Fruit fly (Drosophila melanogaster) Kc167 (cell line): Measurements from ENCODE around the gene wap.

Source experiments
- Myc ChIP-seq: fragments of >200 bp; optimal IDR thresholded peaks from 2 replicates; lab custom pipeline; 2017; ENCODE audit warnings: missing external identifiers
- Sin3A ChIP-seq: fragments of >200 bp; optimal IDR thresholded peaks from 2 replicates; lab custom pipeline; 2018; ENCODE audit warnings: missing external identifiers
- h ChIP-seq: fragments of >200 bp; optimal IDR thresholded peaks from 3 replicates; lab custom pipeline; 2018; ENCODE audit warnings: missing external identifiers
- insv ChIP-seq: fragments of >200 bp; optimal IDR thresholded peaks from 3 replicates; lab custom pipeline; 2018; ENCODE audit warnings: missing external identifiers
- psq ChIP-seq: fragments of >200 bp; optimal IDR thresholded peaks from 2 replicates; lab custom pipeline; 2017; ENCODE audit warnings: missing external identifiers
- ttk ChIP-seq: sonication (Bioruptor generic); optimal IDR thresholded peaks from 2 replicates; lab custom pipeline; 2017; ENCODE audit warnings: missing external identifiers

The wap gene

DNA sequence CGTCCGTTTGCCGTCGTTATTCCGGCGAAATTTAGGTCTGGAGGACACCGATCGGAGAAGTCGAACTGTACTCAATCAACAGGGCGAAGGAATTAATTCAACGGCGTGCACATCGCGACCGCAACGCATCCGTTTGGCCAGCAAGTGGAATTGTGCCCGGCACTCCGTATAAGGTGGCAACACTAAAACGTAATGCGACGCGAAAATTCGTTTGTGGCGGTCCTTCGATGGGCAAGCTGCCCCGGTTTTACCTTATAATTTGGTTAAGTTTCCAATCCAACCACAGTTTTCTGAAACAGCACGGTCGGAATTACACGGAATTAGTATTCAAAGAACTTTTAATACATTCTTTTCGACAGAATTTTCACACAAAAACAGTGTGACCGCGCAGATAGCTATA, at the start of gene wap:
wap (minus strand) TSS at position 400 of the 400 bp plus-strand sequence.
- TF ChIP-seq Myc (lab: Kevin White, UChicago): no peak

DNA sequence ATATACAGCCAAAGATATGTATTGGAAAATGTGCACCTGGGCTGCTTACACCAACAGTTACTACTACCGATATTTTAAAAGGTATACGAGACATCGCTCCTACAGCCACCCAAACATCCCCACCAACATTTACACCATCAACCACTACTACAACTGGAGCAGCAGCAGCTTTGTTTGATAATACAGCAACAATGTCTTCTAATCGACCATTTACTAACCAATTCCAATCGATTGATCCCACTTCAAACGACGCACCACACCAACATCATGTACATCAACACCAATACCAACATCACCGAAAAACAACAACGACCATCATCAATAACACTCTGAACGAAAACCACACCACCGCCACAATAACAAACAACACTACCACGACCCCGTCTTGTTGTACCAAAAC, 47.0 kb upstream of the wap start:
- TF ChIP-seq Myc (lab: Kevin White, UChicago) (no peak), psq (lab: Kevin White, UChicago) (no peak), Sin3A (lab: Kevin White, UChicago) (no peak), ttk (no peak), insv (lab: Kevin White, UChicago) (no peak), h (lab: Kevin White, UChicago) (no peak)

DNA sequence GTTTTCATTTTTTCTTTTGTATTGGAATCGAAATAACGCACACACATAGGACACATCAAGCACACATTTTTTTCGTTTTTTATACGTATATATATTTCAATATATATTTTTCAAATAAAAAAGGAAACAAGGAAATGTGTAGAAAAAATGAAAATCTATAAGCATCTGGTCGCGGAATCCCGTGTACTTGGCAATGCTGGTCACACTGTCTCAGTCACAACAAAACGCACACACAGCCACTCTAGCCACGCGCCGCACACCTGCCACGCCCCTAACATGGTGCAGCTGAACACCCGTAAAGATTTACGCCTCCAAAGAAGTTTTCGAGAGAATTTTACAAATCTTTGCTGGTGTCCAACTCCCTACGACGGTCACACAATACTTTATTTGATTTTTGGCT, 44.3 kb upstream of the wap start:
- TF ChIP-seq Myc (lab: Kevin White, UChicago): no peak
- no peak for TF ChIP-seq h (lab: Kevin White, UChicago)
- TF ChIP-seq psq (lab: Kevin White, UChicago): no peak

DNA sequence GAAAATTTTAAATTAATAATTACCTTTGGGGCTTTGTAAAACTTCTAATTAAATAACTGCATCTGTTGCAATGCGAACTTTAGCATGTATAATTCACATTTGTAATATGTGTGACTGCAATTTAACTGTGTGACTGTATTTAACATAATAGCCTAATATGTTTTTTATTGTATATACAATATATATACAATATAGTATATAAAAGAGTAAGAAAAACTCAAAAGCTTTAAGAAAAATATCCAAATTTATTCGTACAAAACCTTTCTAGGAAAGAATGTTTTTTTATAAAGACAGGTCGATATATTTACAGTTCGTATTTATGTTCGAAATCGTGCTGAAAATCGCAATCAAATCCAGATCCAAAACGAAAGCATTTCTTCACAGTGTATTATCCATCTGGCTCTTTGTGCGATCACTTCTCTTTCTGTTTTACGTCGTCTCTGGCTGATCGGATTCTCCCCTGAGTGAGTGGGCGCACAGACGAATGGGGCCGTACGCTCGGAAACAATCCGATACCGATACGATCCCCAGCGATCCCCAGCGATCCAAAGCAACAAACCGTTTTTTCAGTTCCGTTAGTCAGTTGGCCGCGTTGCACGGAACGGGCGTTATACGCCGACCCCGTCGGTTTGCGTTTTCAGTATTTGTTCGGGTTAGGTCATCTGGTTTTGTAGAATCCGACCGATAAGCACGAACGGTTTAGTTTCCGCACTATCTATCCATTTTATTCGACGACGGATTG, 36.0 kb upstream of the wap start:
- no peak for TF ChIP-seq Myc (lab: Kevin White, UChicago)
- no peak for TF ChIP-seq Sin3A (lab: Kevin White, UChicago)
- no peak for TF ChIP-seq insv (lab: Kevin White, UChicago)
- no peak for TF ChIP-seq psq (lab: Kevin White, UChicago)
- no peak for TF ChIP-seq ttk
- no peak for TF ChIP-seq h (lab: Kevin White, UChicago)

DNA sequence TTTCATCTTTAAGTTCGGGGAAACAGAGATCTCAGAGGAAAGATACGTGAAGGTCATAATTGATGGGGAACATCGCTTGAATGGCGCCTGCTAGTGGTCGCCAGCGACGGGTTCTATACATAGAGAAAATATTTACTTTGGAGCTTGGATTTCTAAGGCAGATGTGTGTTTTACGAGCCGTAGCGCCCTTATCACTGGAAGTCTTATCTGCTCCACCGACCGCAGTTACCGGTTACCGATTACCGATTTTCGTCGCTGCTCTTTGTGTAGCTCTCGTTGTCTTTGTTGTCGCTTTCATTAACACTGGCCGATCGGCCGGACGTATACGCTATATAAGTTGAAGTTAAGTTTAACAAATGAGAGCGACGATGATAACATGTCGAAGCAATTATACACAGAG, 35.4 kb upstream of the wap start:
- TF ChIP-seq insv (lab: Kevin White, UChicago): no peak
- TF ChIP-seq psq (lab: Kevin White, UChicago): no peak
- TF ChIP-seq ttk: no peak

DNA sequence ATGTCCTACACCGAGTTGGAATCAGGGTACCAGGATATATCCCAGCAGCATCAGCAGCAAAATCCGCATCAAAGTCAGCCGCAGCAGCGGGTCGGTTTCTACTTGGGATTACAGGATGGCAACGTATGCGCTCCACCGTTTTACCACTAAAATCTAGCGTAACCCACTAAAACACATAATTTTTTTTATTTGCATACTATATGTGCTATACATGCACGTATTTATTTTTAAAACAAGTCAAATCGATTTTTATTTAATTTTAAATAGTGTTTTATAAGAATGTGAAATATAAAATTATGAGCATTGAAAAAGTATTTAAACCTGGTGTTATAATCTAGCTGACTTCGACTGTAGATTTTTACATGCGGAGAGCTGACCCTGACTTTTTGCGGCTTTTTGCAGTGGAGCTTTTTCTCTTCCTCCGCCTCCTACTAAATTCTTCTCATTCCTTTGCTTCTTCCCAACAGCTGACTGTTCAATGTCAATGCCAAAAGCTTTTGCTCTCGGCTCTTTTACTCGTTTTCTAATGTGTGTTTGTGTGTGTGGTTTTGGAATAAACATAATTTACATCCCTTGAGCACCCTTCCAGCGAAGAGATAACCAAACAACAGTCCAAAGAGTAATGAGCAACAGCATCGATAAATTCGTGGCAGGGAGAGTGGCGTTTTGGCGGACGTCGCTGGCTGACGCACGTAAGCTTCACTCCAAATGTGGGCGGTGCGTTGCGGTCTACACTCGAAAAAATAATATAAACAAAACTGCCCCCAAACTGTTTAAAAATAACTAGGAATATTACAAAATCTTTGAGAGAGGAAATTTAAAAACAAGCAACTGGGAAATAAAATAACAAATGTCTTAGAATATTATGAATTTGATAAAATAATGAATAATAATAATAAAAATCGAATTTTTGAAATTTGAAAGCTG, 32.7 kb upstream of the wap start:
- TF ChIP-seq Sin3A (lab: Kevin White, UChicago): no peak
- no peak for TF ChIP-seq h (lab: Kevin White, UChicago)
- no peak for TF ChIP-seq insv (lab: Kevin White, UChicago)
- no peak for TF ChIP-seq Myc (lab: Kevin White, UChicago)
- TF ChIP-seq psq (lab: Kevin White, UChicago): no peak
- no peak for TF ChIP-seq ttk

DNA sequence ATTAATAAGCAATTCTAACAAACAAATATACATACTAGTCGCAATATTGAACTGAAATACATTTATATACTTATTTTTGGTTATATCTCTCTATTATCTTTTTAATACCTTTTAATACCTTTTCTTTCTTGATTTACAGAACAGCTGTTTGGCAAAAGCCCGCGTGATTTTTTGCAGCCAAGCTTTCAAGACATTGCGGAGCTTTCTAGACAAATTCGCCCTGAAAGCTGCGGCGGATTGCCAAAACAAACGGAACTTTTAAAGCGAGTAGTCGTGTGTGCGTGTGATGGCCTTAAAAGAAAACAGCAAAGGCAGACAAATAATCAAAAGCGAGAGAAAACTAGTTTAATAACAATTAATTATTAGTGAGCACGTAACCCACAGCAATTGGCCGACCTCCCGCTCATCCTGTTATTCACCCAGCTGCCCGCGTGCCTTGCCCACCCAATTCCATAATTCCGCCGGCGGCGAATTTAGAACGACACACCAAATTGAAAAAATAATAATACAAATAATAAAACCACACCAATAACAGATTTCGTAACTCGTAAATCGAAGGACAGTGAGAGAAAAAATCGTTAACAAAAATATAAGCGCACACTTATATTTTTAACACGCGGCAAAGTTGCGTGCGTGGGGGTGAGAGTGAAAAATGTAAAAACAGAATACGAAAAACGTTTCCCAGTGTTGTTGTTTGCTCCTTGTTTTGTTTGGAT, 31.9 kb upstream of the wap start:
- no peak for TF ChIP-seq h (lab: Kevin White, UChicago)
- TF ChIP-seq Sin3A (lab: Kevin White, UChicago): no peak
- TF ChIP-seq ttk: no peak
- TF ChIP-seq insv (lab: Kevin White, UChicago): no peak
- no peak for TF ChIP-seq Myc (lab: Kevin White, UChicago)
- TF ChIP-seq psq (lab: Kevin White, UChicago): no peak

DNA sequence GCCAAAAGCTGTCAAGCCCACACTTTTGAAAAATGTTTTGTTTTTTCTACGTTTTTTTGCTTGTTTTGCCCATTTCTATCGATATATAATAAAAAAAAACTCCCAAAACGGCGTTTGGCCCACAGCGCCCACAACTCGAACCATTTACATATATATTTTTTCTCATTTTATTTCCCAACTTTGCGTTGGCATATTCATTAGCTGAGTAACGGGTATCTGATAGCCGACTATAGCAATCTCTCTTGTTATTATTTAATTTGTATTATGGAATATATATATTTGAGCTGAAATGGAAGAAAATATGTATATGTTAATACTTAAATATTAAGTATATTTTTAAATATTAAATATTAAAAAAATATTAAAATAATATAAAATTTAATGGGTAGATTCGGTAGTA, 31.3 kb upstream of the wap start:
- TF ChIP-seq psq (lab: Kevin White, UChicago): no peak
- TF ChIP-seq h (lab: Kevin White, UChicago): no peak
- TF ChIP-seq Sin3A (lab: Kevin White, UChicago): no peak
- no peak for TF ChIP-seq Myc (lab: Kevin White, UChicago)
- TF ChIP-seq insv (lab: Kevin White, UChicago): no peak
- TF ChIP-seq ttk: no peak

DNA sequence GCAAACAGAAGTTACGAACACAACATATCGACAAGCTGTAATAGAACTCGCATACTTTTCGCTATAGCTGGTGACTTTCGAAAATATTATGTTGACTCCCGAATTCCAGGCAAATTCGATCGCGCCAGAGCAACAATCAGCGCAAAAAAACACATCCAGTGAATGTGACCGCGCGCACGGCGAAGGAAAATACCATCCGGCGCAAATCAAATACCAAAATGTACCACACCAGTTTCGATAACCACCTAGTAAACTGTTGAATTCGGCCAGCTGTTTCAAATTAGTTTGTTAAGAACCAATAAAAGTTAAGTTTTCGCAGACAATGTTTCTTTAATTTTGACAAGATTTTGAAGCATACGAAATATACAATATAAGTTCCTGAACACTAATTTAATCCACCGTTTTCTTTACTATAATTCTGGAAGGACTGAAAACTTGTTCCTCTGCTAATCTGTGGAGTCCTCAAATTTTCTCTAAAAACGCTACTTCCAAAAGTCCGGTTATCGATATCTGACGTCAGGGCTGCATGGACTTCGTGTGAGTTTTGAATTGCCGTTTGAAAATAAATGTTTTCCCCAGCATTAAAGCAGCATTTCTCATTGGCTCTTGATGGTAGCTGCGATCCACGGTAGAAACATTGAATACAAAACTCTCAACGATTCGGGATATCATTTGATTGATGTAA, 26.8 kb upstream of the wap start, which contains the start of the genes Cp110 and CG12576:
Cp110 (plus strand) TSS at position 223 of the 685 bp plus-strand sequence.
CG12576 (minus strand) TSS at position 498 of the 685 bp plus-strand sequence.
- TF ChIP-seq Myc (lab: Kevin White, UChicago) (no peak), ttk (no peak), h (lab: Kevin White, UChicago) (no peak), insv (lab: Kevin White, UChicago) (no peak)

DNA sequence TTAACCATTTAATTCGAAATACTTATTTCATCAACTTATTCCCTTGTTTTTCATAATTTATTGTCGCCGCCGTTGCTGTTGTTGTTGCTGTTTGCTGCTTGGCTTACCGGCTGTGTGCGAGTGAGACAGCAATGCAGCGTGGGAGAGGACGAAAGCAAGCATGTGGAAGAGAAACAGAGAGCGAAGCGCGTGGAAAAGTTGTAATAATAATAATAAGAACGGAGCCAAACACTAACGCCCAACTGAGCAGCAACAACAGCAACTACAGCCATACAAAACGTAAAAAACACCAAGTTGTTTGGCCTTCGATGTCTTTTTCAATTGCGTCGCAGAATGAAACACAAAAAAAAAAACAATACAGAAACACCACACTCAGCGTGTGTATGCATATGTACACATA, 25.9 kb upstream of the wap start:
- TF ChIP-seq Myc (lab: Kevin White, UChicago) (no peak), ttk (no peak), insv (lab: Kevin White, UChicago) (no peak), Sin3A (lab: Kevin White, UChicago) (no peak), h (lab: Kevin White, UChicago) (no peak)

DNA sequence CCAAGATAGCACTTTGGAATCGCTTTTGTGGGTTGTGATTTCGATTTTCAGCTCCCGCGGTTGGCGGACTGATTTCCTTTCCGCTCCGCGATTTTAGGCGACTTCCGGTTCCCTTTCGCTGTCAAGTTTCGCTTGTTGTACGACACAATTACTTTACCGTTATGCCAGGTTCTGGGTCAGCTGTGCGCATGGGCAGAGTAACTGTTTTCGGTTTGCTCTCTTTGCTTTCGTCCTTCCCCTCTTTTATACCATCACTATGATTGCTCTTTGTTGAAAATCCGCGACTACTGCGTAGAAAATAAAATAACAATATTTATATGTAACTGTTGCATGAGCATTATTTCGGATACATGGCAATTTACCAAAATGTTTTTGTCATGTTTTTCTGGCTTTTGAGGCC, 25.4 kb upstream of the wap start:
- TF ChIP-seq ttk: no peak
- no peak for TF ChIP-seq insv (lab: Kevin White, UChicago)
- no peak for TF ChIP-seq Myc (lab: Kevin White, UChicago)
- TF ChIP-seq Sin3A (lab: Kevin White, UChicago): no peak
- no peak for TF ChIP-seq psq (lab: Kevin White, UChicago)
- TF ChIP-seq h (lab: Kevin White, UChicago): no peak
